Fruit fly (Drosophila melanogaster): ENCODE data around the gene okr.
A peak's percentile ranks its signal among the peaks of the same experiment; 100 is the strongest.

okr gene

DNA sequence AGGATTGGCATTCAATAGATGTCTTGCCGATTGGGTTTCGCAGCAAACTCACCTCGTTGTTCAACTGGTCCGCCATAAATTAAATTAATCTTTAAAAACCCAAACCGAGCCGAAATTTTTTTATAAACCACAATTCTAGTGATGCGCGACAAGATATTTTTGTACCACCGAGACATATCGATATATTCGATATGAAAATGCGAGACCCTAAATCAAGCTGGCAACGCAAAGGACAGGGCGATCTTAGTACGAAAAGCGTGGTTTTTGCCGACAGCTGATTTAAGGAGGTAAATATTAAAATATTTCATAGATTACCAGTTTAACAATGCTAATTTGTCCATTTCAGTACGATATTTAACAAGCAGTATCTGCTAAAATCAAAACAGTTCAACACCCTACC, 36.5 kb upstream of the okr start, which contains the start of the genes Sf3b2 and CG17219 (continued):
- TF ChIP-seq Eip74EF (GFP tag; optimal IDR thresholded peaks at IDR 0.05) (no peak), CG14860 (GFP tag; IDR thresholded peaks at IDR 0.05; ENCODE audit: partially characterized antibody) (0 out of 3 replicates have a peak, but pooled peaks have one; percentile 50), Awh (GFP tag; IDR thresholded peaks at IDR 0.05) (no peak), NfI (GFP tag; optimal IDR thresholded peaks at IDR 0.05) (peak; percentile 28), CG32532 (GFP tag; IDR thresholded peaks at IDR 0.05) (peak; percentile 25; the same call in 1 of the 2 replicates), Scr (GFP tag; IDR thresholded peaks at IDR 0.05; ENCODE audit: partially characterized antibody) (peak; percentile 76), row (GFP tag; IDR thresholded peaks at IDR 0.05) (peak; percentile 29; the same call in 1 of the 3 replicates), CG12659 (GFP tag; optimal IDR thresholded peaks at IDR 0.05) (peak; percentile 62), Sry-β (GFP tag; optimal IDR thresholded peaks at IDR 0.05) (peak; percentile 45), CG10431 (GFP tag; optimal IDR thresholded peaks at IDR 0.05) (no peak), Mad (GFP tag; optimal IDR thresholded peaks at IDR 0.05) (peak; percentile 42), otp (GFP tag; IDR thresholded peaks at IDR 0.05) (no peak), Trl (optimal IDR thresholded peaks at IDR 0.05) (no peak), Trl (GFP tag; optimal IDR thresholded peaks at IDR 0.05) (peak; percentile 7), lbe (GFP tag; optimal IDR thresholded peaks at IDR 0.05) (no peak), CG33213 (GFP tag; optimal IDR thresholded peaks at IDR 0.05) (peak; percentile 4), CrebB (tag; optimal IDR thresholded peaks at IDR 0.05) (no peak), CG8281 (tag; optimal IDR thresholded peaks at IDR 0.05) (no peak), Opbp (GFP tag; IDR thresholded peaks at IDR 0.05; ENCODE audit: partially characterized antibody) (peak; percentile 77), CG11398 (GFP tag; optimal IDR thresholded peaks at IDR 0.05) (no peak), YL-1 (GFP tag; optimal IDR thresholded peaks at IDR 0.05) (peak; percentile 77), CG1603 (tag; optimal IDR thresholded peaks at IDR 0.05) (peak; percentile 69), maf-S (GFP tag; optimal IDR thresholded peaks at IDR 0.05) (no peak), vvl (GFP tag; IDR thresholded peaks at IDR 0.05) (peak; percentile 52)

DNA sequence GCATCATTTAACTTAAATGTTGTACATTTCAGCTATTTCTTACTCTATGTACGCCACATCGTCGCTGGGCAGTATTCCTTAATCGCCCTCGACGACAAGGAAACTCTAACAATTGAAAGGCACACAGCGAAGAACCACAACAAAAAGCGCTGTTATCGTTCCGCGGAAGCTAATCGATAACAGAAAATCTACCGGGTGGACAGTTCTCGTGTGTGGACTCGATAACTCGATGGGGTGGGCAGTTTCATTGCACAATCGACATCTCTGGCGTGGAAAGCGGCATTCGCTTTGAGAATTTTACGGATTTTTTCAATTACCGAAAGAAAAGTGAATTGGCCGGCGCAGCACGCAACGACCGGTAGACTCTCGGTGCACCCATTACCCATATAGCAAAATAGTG, 30.4 kb upstream of the okr start, which contains the start of the genes alpha4GT1 and Prp40:
Gene alpha4GT1 (minus strand): TSS at position 156 of the 400 bp plus-strand sequence.
Gene Prp40 (plus strand): TSS at position 241 of the 400 bp plus-strand sequence.
- TF ChIP-seq Sin3A (optimal IDR thresholded peaks at IDR 0.05) (peak; percentile 45), unc-4 (GFP tag; IDR thresholded peaks at IDR 0.05; ENCODE audit: partially characterized antibody) (peak; percentile 65), CG7963 (GFP tag; IDR thresholded peaks at IDR 0.05; ENCODE audit: partially characterized antibody) (peak; percentile 90), grn (GFP tag; optimal IDR thresholded peaks at IDR 0.05) (no peak), CG3995 (GFP tag; optimal IDR thresholded peaks at IDR 0.05) (peak; percentile 39), crp (GFP tag; optimal IDR thresholded peaks at IDR 0.05) (peak in 1 of 2 experiments; percentile 19), HmgD (GFP tag; optimal IDR thresholded peaks at IDR 0.05) (peak; percentile 6), E2f2 (GFP tag; IDR thresholded peaks at IDR 0.05) (peak; percentile 67), CG10267 (tag; optimal IDR thresholded peaks at IDR 0.05) (no peak), Ets97D (GFP tag; optimal IDR thresholded peaks at IDR 0.05) (peak; percentile 42), Myb (GFP tag; optimal IDR thresholded peaks at IDR 0.05) (peak; percentile 43), CG17186 (GFP tag; optimal IDR thresholded peaks at IDR 0.05) (peak; percentile 73), pfk (GFP tag; optimal IDR thresholded peaks at IDR 0.05) (peak; percentile 39), stwl (tag; optimal IDR thresholded peaks at IDR 0.05) (peak; percentile 72), ab (GFP tag; optimal IDR thresholded peaks at IDR 0.05) (no peak), cad (GFP tag; optimal IDR thresholded peaks at IDR 0.05) (no peak), YL-1 (GFP tag; optimal IDR thresholded peaks at IDR 0.05) (peak; percentile 62), Dip3 (GFP tag; optimal IDR thresholded peaks at IDR 0.05) (no peak), sima (GFP tag; optimal IDR thresholded peaks at IDR 0.05) (no peak), tap (tag; optimal IDR thresholded peaks at IDR 0.05) (no peak), nmo (GFP tag; optimal IDR thresholded peaks at IDR 0.05) (peak; percentile 5), trem (tag; optimal IDR thresholded peaks at IDR 0.05) (peak; percentile 99), CG14860 (GFP tag; IDR thresholded peaks at IDR 0.05; ENCODE audit: partially characterized antibody) (peak; percentile 80), ATbp (GFP tag; optimal IDR thresholded peaks at IDR 0.05) (no peak), hbn (GFP tag; IDR thresholded peaks at IDR 0.05; ENCODE audit: partially characterized antibody) (peak; percentile 71), chinmo (GFP tag; IDR thresholded peaks at IDR 0.05; ENCODE audit: partially characterized antibody) (peak; percentile 95), Camta (GFP tag; optimal IDR thresholded peaks at IDR 0.05) (no peak), Fer3 (tag; optimal IDR thresholded peaks at IDR 0.05) (no peak)
